Fruit fly (Drosophila melanogaster): ENCODE results near the gene CG43115.

CG43115 gene

dm6 chrX:6074845-6075244 lies 8.6 kb upstream of the CG43115 start, which contains the start of gene Tsp5D (continued):
- peak; percentile 79 for TF ChIP-seq Max (GFP tag; optimal IDR thresholded peaks at IDR 0.05)
- peak; percentile 92 for TF ChIP-seq Sox100B (GFP tag; optimal IDR thresholded peaks at IDR 0.05)
- TF ChIP-seq CG14965 (GFP tag; optimal IDR thresholded peaks at IDR 0.05; ENCODE audit: borderline replicate concordance): no peak
- peak; percentile 77 for TF ChIP-seq CG17612 (GFP tag; IDR thresholded peaks at IDR 0.05)
- TF ChIP-seq CG1792 (GFP tag; optimal IDR thresholded peaks at IDR 0.05): peak; percentile 33
- TF ChIP-seq CG14441 (GFP tag; IDR thresholded peaks at IDR 0.05): peak; percentile 96
- peak; percentile 97 for TF ChIP-seq sisA (GFP tag; IDR thresholded peaks at IDR 0.05)
- peak; percentile 78 for TF ChIP-seq kni (GFP tag; optimal IDR thresholded peaks at IDR 0.05)
- TF ChIP-seq CG3281 (GFP tag; optimal IDR thresholded peaks at IDR 0.05): peak; percentile 75
- TF ChIP-seq CG1603 (tag; optimal IDR thresholded peaks at IDR 0.05): peak; percentile 67
- no peak for TF ChIP-seq ab (GFP tag; optimal IDR thresholded peaks at IDR 0.05)
- no peak for TF ChIP-seq abd-A (tag; optimal IDR thresholded peaks at IDR 0.05)
- peak; percentile 93 for TF ChIP-seq otp (GFP tag; IDR thresholded peaks at IDR 0.05)
- no peak for TF ChIP-seq CG9876 (GFP tag; optimal IDR thresholded peaks at IDR 0.05)
- TF ChIP-seq pb (GFP tag; optimal IDR thresholded peaks at IDR 0.05): no peak
- TF ChIP-seq D19A (tag; optimal IDR thresholded peaks at IDR 0.05): peak; percentile 88
- TF ChIP-seq ci (GFP tag; IDR thresholded peaks at IDR 0.05): peak; percentile 99
- TF ChIP-seq CG33213 (GFP tag; optimal IDR thresholded peaks at IDR 0.05): peak; percentile 49
- peak; percentile 91 for TF ChIP-seq bowl (GFP tag; IDR thresholded peaks at IDR 0.05)
- TF ChIP-seq CG12744 (GFP tag; optimal IDR thresholded peaks at IDR 0.05): peak; percentile 47
- no peak for TF ChIP-seq luna (GFP tag; optimal IDR thresholded peaks at IDR 0.05)
- no peak for TF ChIP-seq knrl (GFP tag; IDR thresholded peaks at IDR 0.05; ENCODE audit: partially characterized antibody)
- peak; percentile 50; the same call in 1 of the 2 replicates for TF ChIP-seq dan (GFP tag; IDR thresholded peaks at IDR 0.05)
- peak; percentile 88 for TF ChIP-seq grau (tag; optimal IDR thresholded peaks at IDR 0.05)
- TF ChIP-seq CG11696 (GFP tag; IDR thresholded peaks at IDR 0.05): peak; percentile 78
- peak; percentile 73 for TF ChIP-seq Lhr (GFP tag; optimal IDR thresholded peaks at IDR 0.05)
- peak; percentile 86 for TF ChIP-seq kah (GFP tag; optimal IDR thresholded peaks at IDR 0.05)
- TF ChIP-seq CG18011 (GFP tag; optimal IDR thresholded peaks at IDR 0.05): peak; percentile 61
- no peak for TF ChIP-seq ham (GFP tag; IDR thresholded peaks at IDR 0.05)
- TF ChIP-seq CG34422 (GFP tag; IDR thresholded peaks at IDR 0.05): peak; percentile 96
- peak; percentile 86 for TF ChIP-seq CG30403 (GFP tag; optimal IDR thresholded peaks at IDR 0.05)
- no peak for TF ChIP-seq ERR (GFP tag; optimal IDR thresholded peaks at IDR 0.05)
- no peak for TF ChIP-seq vnd (GFP tag; IDR thresholded peaks at IDR 0.05; ENCODE audit: partially characterized antibody)
- TF ChIP-seq CG7372 (GFP tag; IDR thresholded peaks at IDR 0.05): peak; percentile 81
- peak; percentile 95 for TF ChIP-seq Ada2b (GFP tag; IDR thresholded peaks at IDR 0.05)
- TF ChIP-seq ato (GFP tag; IDR thresholded peaks at IDR 0.05; ENCODE audit: partially characterized antibody): no peak
- peak; percentile 47 for TF ChIP-seq pum (GFP tag; optimal IDR thresholded peaks at IDR 0.05)
- peak; percentile 94 for TF ChIP-seq Oli (tag; optimal IDR thresholded peaks at IDR 0.05)
- TF ChIP-seq Elba2 (GFP tag; optimal IDR thresholded peaks at IDR 0.05): no peak
- TF ChIP-seq Myb (GFP tag; optimal IDR thresholded peaks at IDR 0.05): no peak
- peak; percentile 95 for TF ChIP-seq CG13424 (tag; optimal IDR thresholded peaks at IDR 0.05)
- peak; percentile 95 for TF ChIP-seq tap (tag; optimal IDR thresholded peaks at IDR 0.05)
- peak; percentile 94 for TF ChIP-seq CG32772 (GFP tag; IDR thresholded peaks at IDR 0.05)
- TF ChIP-seq CG2116 (GFP tag; optimal IDR thresholded peaks at IDR 0.05): peak; percentile 43
- peak; percentile 54 for TF ChIP-seq Sry-β (GFP tag; optimal IDR thresholded peaks at IDR 0.05)
- TF ChIP-seq CG8478 (optimal IDR thresholded peaks at IDR 0.05): no peak
- TF ChIP-seq lmd (GFP tag; IDR thresholded peaks at IDR 0.05): peak; percentile 94
- no peak for TF ChIP-seq mirr (GFP tag; optimal IDR thresholded peaks at IDR 0.05)
- TF ChIP-seq CG17568 (GFP tag; optimal IDR thresholded peaks at IDR 0.05): peak; percentile 82
- TF ChIP-seq CG2120 (GFP tag; optimal IDR thresholded peaks at IDR 0.05): peak; percentile 24
- TF ChIP-seq Optix (GFP tag; IDR thresholded peaks at IDR 0.05): peak; percentile 95
- peak; percentile 76 for TF ChIP-seq CG15011 (GFP tag; optimal IDR thresholded peaks at IDR 0.05)

Measured in whole organism, embryonic.